Fruit fly (Drosophila melanogaster): ENCODE measurements around the gene Trp1.

Trp1 gene

dm6 chr2L:10009800-10010658 is 848 bp downstream of the Trp1 start (continued):
- peak; percentile 96 to 97 for TF ChIP-seq Hr51 (GFP tag; optimal IDR thresholded peaks at IDR 0.05)
- TF ChIP-seq CG5245 (GFP tag; optimal IDR thresholded peaks at IDR 0.05): peak; percentile 95
- peak; percentile 98 for TF ChIP-seq CG1603 (tag; optimal IDR thresholded peaks at IDR 0.05)
- TF ChIP-seq Rx (GFP tag; IDR thresholded peaks at IDR 0.05): peak; percentile 97
- no peak for TF ChIP-seq prd (optimal IDR thresholded peaks at IDR 0.05)
- peak; percentile 98 for TF ChIP-seq prd (GFP tag; IDR thresholded peaks at IDR 0.05)
- peak; percentile 94 for TF ChIP-seq CG4820 (GFP tag; optimal IDR thresholded peaks at IDR 0.05)
- peak; percentile 59 to 76 for TF ChIP-seq Trl (optimal IDR thresholded peaks at IDR 0.05)
- TF ChIP-seq Trl (GFP tag; optimal IDR thresholded peaks at IDR 0.05): peak; percentile 98
- peak; percentile 98 for TF ChIP-seq sob (GFP tag; IDR thresholded peaks at IDR 0.05)
- peak; percentile 98 for TF ChIP-seq CG8944 (GFP tag; optimal IDR thresholded peaks at IDR 0.05)
- peak; percentile 91 for TF ChIP-seq CG12236 (GFP tag; optimal IDR thresholded peaks at IDR 0.05)
- TF ChIP-seq klu (GFP tag; IDR thresholded peaks at IDR 0.05): peak; percentile 90
- peak; percentile 94 for TF ChIP-seq danr (GFP tag; IDR thresholded peaks at IDR 0.05)
- TF ChIP-seq CG17912 (GFP tag; optimal IDR thresholded peaks at IDR 0.05): peak; percentile 95
- TF ChIP-seq Doc3 (GFP tag; IDR thresholded peaks at IDR 0.05; ENCODE audit: partially characterized antibody): no peak
- TF ChIP-seq CG10959 (GFP tag; IDR thresholded peaks at IDR 0.05): peak; percentile 93
- TF ChIP-seq CG7271 (tag; optimal IDR thresholded peaks at IDR 0.05): peak; percentile 72
- peak; percentile 95 for TF ChIP-seq Nf-YA (GFP tag; IDR thresholded peaks at IDR 0.05)
- peak; percentile 95 for TF ChIP-seq Usf (GFP tag; optimal IDR thresholded peaks at IDR 0.05)
- peak; percentile 98 for TF ChIP-seq ind (GFP tag; optimal IDR thresholded peaks at IDR 0.05)
- TF ChIP-seq ERR (GFP tag; optimal IDR thresholded peaks at IDR 0.05): peak; percentile 97
- peak; percentile 95 for TF ChIP-seq gsb-n (tag; optimal IDR thresholded peaks at IDR 0.05)
- peak; percentile 89 for TF ChIP-seq jigr1 (GFP tag; IDR thresholded peaks at IDR 0.05)
- TF ChIP-seq lab (GFP tag; optimal IDR thresholded peaks at IDR 0.05): peak; percentile 98
- peak; percentile 73 for TF ChIP-seq bigmax (GFP tag; optimal IDR thresholded peaks at IDR 0.05)
- TF ChIP-seq MTF-1 (GFP tag; optimal IDR thresholded peaks at IDR 0.05; ENCODE audit: borderline replicate concordance): peak; percentile 91
- peak; percentile 31 for TF ChIP-seq pzg (GFP tag; optimal IDR thresholded peaks at IDR 0.05)
- TF ChIP-seq p53 (GFP tag; optimal IDR thresholded peaks at IDR 0.05): peak; percentile 96
- peak; percentile 88 for TF ChIP-seq wor (GFP tag; IDR thresholded peaks at IDR 0.05)
- peak; percentile 95 for TF ChIP-seq gce (GFP tag; IDR thresholded peaks at IDR 0.05)
- peak; percentile 97 for TF ChIP-seq tgo (GFP tag; IDR thresholded peaks at IDR 0.05)
- peak; percentile 96 for TF ChIP-seq CG4730 (GFP tag; IDR thresholded peaks at IDR 0.05)
- TF ChIP-seq CG4360 (GFP tag; IDR thresholded peaks at IDR 0.05): peak; percentile 98
- peak; percentile 89 for TF ChIP-seq salm (tag; optimal IDR thresholded peaks at IDR 0.05)
- peak; percentile 97 for TF ChIP-seq kay (GFP tag; optimal IDR thresholded peaks at IDR 0.05)
- peak; percentile 98 for TF ChIP-seq Mrtf (GFP tag; IDR thresholded peaks at IDR 0.05)
- TF ChIP-seq CG18011 (GFP tag; optimal IDR thresholded peaks at IDR 0.05): peak; percentile 86
- TF ChIP-seq abd-A (tag; optimal IDR thresholded peaks at IDR 0.05): no peak
- peak; percentile 94 for TF ChIP-seq CG3065 (GFP tag; optimal IDR thresholded peaks at IDR 0.05)
- 0 out of 2 replicates have a peak, but pooled peaks have one; percentile 17 for TF ChIP-seq amos (GFP tag; IDR thresholded peaks at IDR 0.05; ENCODE audit: partially characterized antibody)
- TF ChIP-seq Max (GFP tag; optimal IDR thresholded peaks at IDR 0.05): peak; percentile 90
- peak; percentile 98 for TF ChIP-seq NFAT (GFP tag; IDR thresholded peaks at IDR 0.05)
- peak; percentile 93 for TF ChIP-seq CG43689 (GFP tag; IDR thresholded peaks at IDR 0.05)
- peak; percentile 98 for TF ChIP-seq chn (GFP tag; optimal IDR thresholded peaks at IDR 0.05)
- TF ChIP-seq Bgb (GFP tag; IDR thresholded peaks at IDR 0.05; ENCODE audit: partially characterized antibody): no peak; the same call in 1 of the 2 replicates
- peak; percentile 82 for TF ChIP-seq Jarid2 (GFP tag; optimal IDR thresholded peaks at IDR 0.05)
- peak; percentile 95 for TF ChIP-seq toy (GFP tag; IDR thresholded peaks at IDR 0.05)
- TF ChIP-seq mirr (GFP tag; optimal IDR thresholded peaks at IDR 0.05): peak; percentile 96
- TF ChIP-seq MBD-R2 (GFP tag; IDR thresholded peaks at IDR 0.05): peak; percentile 98
